Fruit fly (Drosophila melanogaster) whole organism, embryonic: ENCODE data around the gene CG46313.

ENCODE experiments used
- Antp ChIP-seq: fragments of 200-800 bp; sonication (Bioruptor generic); optimal IDR thresholded peaks from 3 replicates; lab custom pipeline; 2016; ENCODE audit warnings: missing biosample characterization, missing genetic modification characterization
- Awh ChIP-seq: fragments of 200-800 bp; sonication (Bioruptor generic); IDR thresholded peaks from 2 replicates; pipeline ENCODE4, ENCODE4 v1.3.6; 2022; ENCODE audit warnings: missing biosample characterization, missing genetic modification characterization
- CG10209 ChIP-seq: fragments of 200-800 bp; sonication (Bioruptor generic); optimal IDR thresholded peaks from 3 replicates; lab custom pipeline; 2017; ENCODE audit warnings: missing biosample characterization, mild to moderate bottlenecking, missing genetic modification characterization, missing genetic modification reagents
- CG10565 ChIP-seq: fragments of 200-800 bp; sonication (Bioruptor generic); optimal IDR thresholded peaks from 3 replicates; lab custom pipeline; 2016; ENCODE audit warnings: missing biosample characterization, mild to moderate bottlenecking, missing genetic modification characterization
- CG11696 ChIP-seq: fragments of 200-800 bp; sonication (Bioruptor generic); IDR thresholded peaks from 2 replicates; pipeline ENCODE4 v1.3.6; 2022; ENCODE audit warnings: missing biosample characterization, missing genetic modification characterization
- CG11723 ChIP-seq: fragments of 200-800 bp; sonication (Bioruptor generic); optimal IDR thresholded peaks from 2 replicates; lab custom pipeline; 2017; ENCODE audit warnings: missing biosample characterization, mild to moderate bottlenecking, missing genetic modification characterization
- CG12769 ChIP-seq: fragments of 200-800 bp; sonication (Bioruptor generic); optimal IDR thresholded peaks from 2 replicates; lab custom pipeline; 2019; ENCODE audit warnings: missing biosample characterization, mild to moderate bottlenecking, missing genetic modification characterization, moderate library complexity
- CG14441 ChIP-seq: fragments of 200-800 bp; sonication (Bioruptor generic); IDR thresholded peaks from 2 replicates; pipeline ENCODE4 v1.3.6; 2022; ENCODE audit warnings: missing biosample characterization, missing genetic modification characterization
- CG15269 ChIP-seq: fragments of 200-800 bp; sonication (Bioruptor generic); optimal IDR thresholded peaks from 2 replicates; lab custom pipeline; 2018; ENCODE audit warnings: missing biosample characterization, mild to moderate bottlenecking, missing genetic modification characterization, moderate library complexity
- CG18599 ChIP-seq: fragments of 200-800 bp; sonication (Bioruptor generic); optimal IDR thresholded peaks from 3 replicates; lab custom pipeline; 2017; ENCODE audit warnings: missing biosample characterization, missing genetic modification characterization, mild to moderate bottlenecking, moderate library complexity, missing genetic modification reagents
- CG2678 ChIP-seq: fragments of 200-800 bp; sonication (Bioruptor generic); optimal IDR thresholded peaks from 3 replicates; lab custom pipeline; 2019; ENCODE audit warnings: missing biosample characterization, mild to moderate bottlenecking, missing genetic modification characterization, moderate library complexity
- CG3065 ChIP-seq: fragments of 200-800 bp; sonication (Bioruptor generic); optimal IDR thresholded peaks from 2 replicates; lab custom pipeline; 2016; ENCODE audit warnings: missing biosample characterization, missing genetic modification characterization
- CG31365 ChIP-seq: fragments of 200-800 bp; sonication (Bioruptor generic); optimal IDR thresholded peaks from 2 replicates; lab custom pipeline; 2018; ENCODE audit warnings: missing biosample characterization, mild to moderate bottlenecking, missing genetic modification characterization
- CG31441 ChIP-seq: fragments of 200-800 bp; sonication (Bioruptor generic); IDR thresholded peaks from 2 replicates; pipeline ENCODE4 v1.3.6; 2022; ENCODE audit warnings: missing biosample characterization, missing genetic modification characterization
- CG3163 ChIP-seq: fragments of 200-800 bp; sonication (Bioruptor generic); optimal IDR thresholded peaks from 3 replicates; lab custom pipeline; 2016; ENCODE audit warnings: missing biosample characterization, missing genetic modification characterization
- CG33213 ChIP-seq: fragments of 200-800 bp; sonication (Bioruptor generic); optimal IDR thresholded peaks from 3 replicates; lab custom pipeline; 2016; ENCODE audit warnings: missing biosample characterization, missing genetic modification characterization
- CG34224 ChIP-seq: fragments of 200-800 bp; sonication (Bioruptor generic); IDR thresholded peaks from 3 replicates; pipeline ENCODE4 v1.3.6; 2022; ENCODE audit warnings: missing biosample characterization, missing genetic modification characterization; ENCODE audit not compliant: partially characterized antibody
- CG7372 ChIP-seq: fragments of 200-800 bp; sonication (Bioruptor generic); IDR thresholded peaks from 2 replicates; pipeline ENCODE4 v1.3.6; 2022; ENCODE audit warnings: missing biosample characterization, missing genetic modification characterization
- CG7745 ChIP-seq: fragments of 200-800 bp; sonication (Bioruptor generic); optimal IDR thresholded peaks from 2 replicates; lab custom pipeline; 2018; ENCODE audit warnings: missing biosample characterization, mild to moderate bottlenecking, missing genetic modification characterization, moderate library complexity
- CG8089 ChIP-seq: fragments of 200-800 bp; sonication (Bioruptor generic); optimal IDR thresholded peaks from 3 replicates; lab custom pipeline; 2016; ENCODE audit warnings: missing biosample characterization, missing genetic modification characterization
- CG9437 ChIP-seq: fragments of 200-800 bp; sonication (Bioruptor generic); optimal IDR thresholded peaks from 2 replicates; lab custom pipeline; 2018; ENCODE audit warnings: missing biosample characterization, mild to moderate bottlenecking, missing genetic modification characterization
- CG9609 ChIP-seq: fragments of 200-800 bp; sonication (Bioruptor generic); optimal IDR thresholded peaks from 3 replicates; lab custom pipeline; 2016; ENCODE audit warnings: missing biosample characterization, missing genetic modification characterization
- CoRest ChIP-seq: fragments of 200-800 bp; sonication (Bioruptor generic); optimal IDR thresholded peaks from 3 replicates; lab custom pipeline; 2018; ENCODE audit warnings: missing biosample characterization, mild to moderate bottlenecking, missing genetic modification characterization, moderate library complexity
- Ets97D ChIP-seq: fragments of 200-800 bp; sonication (Bioruptor generic); optimal IDR thresholded peaks from 3 replicates; lab custom pipeline; 2016; ENCODE audit warnings: missing biosample characterization, missing genetic modification characterization
- Hr51 ChIP-seq, 2 experiments: fragments of 200-800 bp; sonication (Bioruptor generic); optimal IDR thresholded peaks; 2 replicates in 1 of 2; 3 replicates in 1 of 2; lab custom pipeline; 2016 to 2018; ENCODE audit warnings: missing biosample characterization in 2 of 2, missing genetic modification characterization in 2 of 2, mild to moderate bottlenecking in 1 of 2, moderate library complexity in 1 of 2
- Hsf ChIP-seq: fragments of 200-800 bp; sonication (Bioruptor generic); optimal IDR thresholded peaks from 3 replicates; lab custom pipeline; 2016; ENCODE audit warnings: missing biosample characterization, missing genetic modification characterization
- Kr ChIP-seq: fragments of 200-800 bp; sonication (Bioruptor generic); optimal IDR thresholded peaks from 2 replicates; lab custom pipeline; 2017; ENCODE audit warnings: missing biosample characterization, mild to moderate bottlenecking, missing genetic modification characterization
- MBD-R2 ChIP-seq: fragments of 200-800 bp; sonication (Bioruptor generic); IDR thresholded peaks from 2 replicates; pipeline ENCODE4 v1.3.6; 2022; ENCODE audit warnings: missing biosample characterization, missing genetic modification characterization
- Mad ChIP-seq: fragments of 200-800 bp; sonication (Bioruptor generic); optimal IDR thresholded peaks from 2 replicates; lab custom pipeline; 2016; ENCODE audit warnings: missing biosample characterization, missing genetic modification characterization
- Optix ChIP-seq: fragments of 200-800 bp; sonication (Bioruptor generic); IDR thresholded peaks from 3 replicates; pipeline ENCODE4 v1.3.6; 2022; ENCODE audit warnings: missing biosample characterization, missing genetic modification characterization
- PHDP ChIP-seq: fragments of 200-800 bp; sonication (Bioruptor generic); optimal IDR thresholded peaks from 3 replicates; lab custom pipeline; 2018; ENCODE audit warnings: missing biosample characterization, mild to moderate bottlenecking, missing genetic modification characterization, moderate library complexity
- Ravus ChIP-seq: fragments of 200-800 bp; sonication (Bioruptor generic); IDR thresholded peaks from 2 replicates; pipeline ENCODE4 v1.3.6; 2022; ENCODE audit warnings: missing biosample characterization, missing genetic modification characterization
- Rfx ChIP-seq: fragments of 200-800 bp; sonication (Bioruptor generic); IDR thresholded peaks from 2 replicates; pipeline ENCODE4 v1.3.6; 2022; ENCODE audit warnings: missing biosample characterization, missing genetic modification characterization
- Stat92E ChIP-seq, 3 experiments: fragments of >200 bp in 2 of 3; fragments of 200-800 bp in 1 of 3; sonication (Bioruptor generic) in 1 of 3; optimal IDR thresholded peaks; 2 replicates each; lab custom pipeline; 2017 to 2019; ENCODE audit warnings: missing biosample characterization in 3 of 3, missing genetic modification characterization in 3 of 3, mild to moderate bottlenecking in 1 of 3, moderate library complexity in 1 of 3
- TFAM ChIP-seq: fragments of 200-800 bp; sonication (Bioruptor generic); optimal IDR thresholded peaks from 2 replicates; lab custom pipeline; 2017; ENCODE audit warnings: missing biosample characterization, missing genetic modification characterization, inconsistent platforms
- Tbp ChIP-seq: fragments of >200 bp; optimal IDR thresholded peaks from 2 replicates; lab custom pipeline; 2018; ENCODE audit warnings: missing biosample characterization, missing genetic modification characterization
- Xbp1 ChIP-seq: fragments of 200-800 bp; sonication (Bioruptor generic); optimal IDR thresholded peaks from 3 replicates; lab custom pipeline; 2016; ENCODE audit warnings: missing biosample characterization, mild to moderate bottlenecking, missing genetic modification characterization
- esg ChIP-seq: fragments of 200-800 bp; sonication (Bioruptor generic); conservative IDR thresholded peaks from 2 replicates; pipeline ENCODE4 v1.3.6; 2022; ENCODE audit warnings: missing biosample characterization, missing genetic modification characterization
- gem ChIP-seq: fragments of 200-800 bp; sonication (Bioruptor generic); optimal IDR thresholded peaks from 2 replicates; lab custom pipeline; 2019; ENCODE audit warnings: missing biosample characterization, mild to moderate bottlenecking, missing genetic modification characterization, moderate library complexity
- gfzf ChIP-seq: fragments of 200-800 bp; sonication (Bioruptor generic); optimal IDR thresholded peaks from 2 replicates; lab custom pipeline; 2016; ENCODE audit warnings: missing biosample characterization, mild to moderate bottlenecking, missing genetic modification characterization, moderate library complexity
- gsb-n ChIP-seq: fragments of 200-800 bp; sonication (Bioruptor generic); optimal IDR thresholded peaks from 3 replicates; lab custom pipeline; 2018; ENCODE audit warnings: missing biosample characterization, mild to moderate bottlenecking, missing genetic modification characterization
- kay ChIP-seq: fragments of 200-800 bp; sonication (Bioruptor generic); optimal IDR thresholded peaks from 2 replicates; lab custom pipeline; 2016; ENCODE audit warnings: missing biosample characterization, missing genetic modification characterization
- lab ChIP-seq: fragments of 200-800 bp; sonication (Bioruptor generic); optimal IDR thresholded peaks from 3 replicates; lab custom pipeline; 2017; ENCODE audit warnings: missing biosample characterization, missing genetic modification characterization, mild to moderate bottlenecking, moderate library complexity, missing genetic modification reagents
- lmd ChIP-seq: fragments of 200-800 bp; sonication (Bioruptor generic); IDR thresholded peaks from 2 replicates; pipeline ENCODE4 v1.3.6; 2022; ENCODE audit warnings: missing biosample characterization, missing genetic modification characterization
- peb ChIP-seq: fragments of 200-800 bp; sonication (Bioruptor generic); IDR thresholded peaks from 2 replicates; pipeline ENCODE4 v1.3.6; 2022; ENCODE audit warnings: missing biosample characterization, missing genetic modification characterization
- pho ChIP-seq: fragments of 200-800 bp; sonication (Bioruptor generic); optimal IDR thresholded peaks from 2 replicates; lab custom pipeline; 2016; ENCODE audit warnings: missing biosample characterization, missing genetic modification characterization
- schlank ChIP-seq: fragments of 200-800 bp; sonication (Bioruptor generic); optimal IDR thresholded peaks from 2 replicates; lab custom pipeline; 2018; ENCODE audit warnings: missing biosample characterization, mild to moderate bottlenecking, missing genetic modification characterization
- ssp ChIP-seq: fragments of 200-800 bp; sonication (Bioruptor generic); IDR thresholded peaks from 2 replicates; pipeline ENCODE4 v1.3.6; 2022; ENCODE audit warnings: missing biosample characterization, missing genetic modification characterization
- sug ChIP-seq: fragments of 200-800 bp; optimal IDR thresholded peaks from 2 replicates; lab custom pipeline; 2019; ENCODE audit warnings: missing biosample characterization, mild to moderate bottlenecking, missing genetic modification characterization, moderate library complexity
- wdn ChIP-seq: fragments of 200-800 bp; sonication (Bioruptor generic); IDR thresholded peaks from 2 replicates; pipeline ENCODE4 v1.3.6; 2022; ENCODE audit warnings: missing biosample characterization, missing genetic modification characterization
- zfh2 ChIP-seq: fragments of 200-800 bp; sonication (Bioruptor generic); optimal IDR thresholded peaks from 2 replicates; lab custom pipeline; 2016; ENCODE audit warnings: missing biosample characterization, missing genetic modification characterization

The CG46313 gene

dm6 chr3R:26937423-26937822 lies 40.9 kb upstream of the CG46313 start (continued):
- peak; percentile 70 for TF ChIP-seq CoRest (tag; lab: Kevin White, UChicago)
- no peak for TF ChIP-seq gsb-n (tag; lab: Kevin White, UChicago)
- TF ChIP-seq zfh2 = peak; percentile 4
- no peak for TF ChIP-seq CG34224 (GFP tag; lab: Robert Waterston, UW)
- peak; percentile 25 for TF ChIP-seq Xbp1
- TF ChIP-seq CG3163 (GFP tag; lab: Kevin White, UChicago) = no peak
- TF ChIP-seq CG9609 (GFP tag; lab: Kevin White, UChicago) = peak; percentile 39
- TF ChIP-seq peb (GFP tag; lab: Robert Waterston, UW) = no peak
- TF ChIP-seq CG15269 (tag; lab: Kevin White, UChicago) = peak; percentile 56
- peak; percentile 7 for TF ChIP-seq CG8089
- TF ChIP-seq lab (GFP tag; lab: Kevin White, UChicago) = peak; percentile 66
- TF ChIP-seq CG3065 = no peak
- TF ChIP-seq schlank (tag; lab: Kevin White, UChicago) = no peak
- TF ChIP-seq esg (GFP tag; lab: Robert Waterston, UW) = no peak; the same call in 1 of the 2 replicates
- no peak for TF ChIP-seq gfzf
- no peak for TF ChIP-seq Stat92E (GFP tag; optimal IDR thresholded peaks at IDR 0.05; lab: Kevin White, UChicago)
- TF ChIP-seq Mad (GFP tag; lab: Kevin White, UChicago) = peak; percentile 25
- TF ChIP-seq wdn (GFP tag; lab: Robert Waterston, UW) = no peak
- no peak for TF ChIP-seq CG7745 (tag; lab: Kevin White, UChicago)
- no peak for TF ChIP-seq Kr (GFP tag; lab: Kevin White, UChicago)
- TF ChIP-seq CG14441 = peak; percentile 31
- TF ChIP-seq CG18599 (GFP tag; lab: Kevin White, UChicago) = peak; percentile 48
- TF ChIP-seq Tbp (GFP tag; lab: Kevin White, UChicago) = no peak
- TF ChIP-seq Ets97D (GFP tag; lab: Kevin White, UChicago) = no peak
- no peak for TF ChIP-seq MBD-R2
- no peak for TF ChIP-seq Ravus (GFP tag; lab: Robert Waterston, UW)
- TF ChIP-seq PHDP (tag; lab: Kevin White, UChicago) = peak; percentile 54
- TF ChIP-seq CG31441 = peak; percentile 50; the same call in 1 of the 2 replicates
- no peak for TF ChIP-seq CG7372 (GFP tag; lab: Robert Waterston, UW)
- TF ChIP-seq CG9437 (GFP tag; lab: Kevin White, UChicago) = peak; percentile 41
- no peak for TF ChIP-seq Optix (GFP tag; lab: Robert Waterston, UW)
- peak; percentile 32 for TF ChIP-seq CG10209 (GFP tag; lab: Kevin White, UChicago)
- TF ChIP-seq CG10565 (GFP tag; lab: Kevin White, UChicago) = no peak
- TF ChIP-seq CG2678 (tag; lab: Kevin White, UChicago) = peak; percentile 68
- TF ChIP-seq CG11723 = peak; percentile 25
- TF ChIP-seq sug (tag; lab: Kevin White, UChicago) = peak; percentile 69
- TF ChIP-seq Antp (GFP tag; lab: Kevin White, UChicago) = peak; percentile 15
- peak in 1 of 2 experiments; percentile 56 for TF ChIP-seq Hr51 (GFP tag; optimal IDR thresholded peaks at IDR 0.05; lab: Kevin White, UChicago)
- peak; percentile 50 for TF ChIP-seq Hsf (GFP tag; lab: Kevin White, UChicago)
- TF ChIP-seq ssp (GFP tag; lab: Robert Waterston, UW) = 0 out of 2 replicates have a peak, but pooled peaks have one; percentile 22
- no peak for TF ChIP-seq Rfx (GFP tag; lab: Robert Waterston, UW)
- no peak for TF ChIP-seq gem (tag; lab: Kevin White, UChicago)
- TF ChIP-seq Awh (GFP tag; lab: Robert Waterston, UW) = no peak
- no peak for TF ChIP-seq kay (GFP tag; lab: Kevin White, UChicago)
- no peak for TF ChIP-seq TFAM (GFP tag; lab: Kevin White, UChicago)
- TF ChIP-seq CG33213 (GFP tag; lab: Kevin White, UChicago) = no peak
- TF ChIP-seq CG11696 = no peak
- TF ChIP-seq CG12769 (tag; lab: Kevin White, UChicago) = peak; percentile 32
- peak; percentile 53 for TF ChIP-seq lmd (GFP tag; lab: Robert Waterston, UW)
- no peak for TF ChIP-seq CG31365 (tag; lab: Kevin White, UChicago)
- no peak for TF ChIP-seq pho (GFP tag; lab: Kevin White, UChicago)
